Fruit fly (Drosophila melanogaster) whole organism, wandering third instar larva: ENCODE data around the gene CD98hc.

Source experiments
- CG32264 ChIP-seq: fragments of 200-800 bp; sonication (Bioruptor generic); optimal IDR thresholded peaks from 2 replicates; lab custom pipeline; 2016; ENCODE audit warnings: missing biosample characterization, missing genetic modification characterization
- CG9705 ChIP-seq: fragments of 200-800 bp; sonication (Bioruptor generic); optimal IDR thresholded peaks from 2 replicates; lab custom pipeline; 2018; ENCODE audit warnings: missing biosample characterization, mild to moderate bottlenecking, missing genetic modification characterization
- Rel ChIP-seq, 2 experiments: fragments of 200-800 bp; sonication (Bioruptor generic) in 1 of 2; optimal IDR thresholded peaks; 2 replicates in 1 of 2; 3 replicates in 1 of 2; lab custom pipeline; 2016 to 2019; ENCODE audit warnings: mild to moderate bottlenecking in 2 of 2, missing biosample characterization in 2 of 2, missing genetic modification characterization in 2 of 2, moderate library complexity in 1 of 2
- fru ChIP-seq: fragments of 200-800 bp; sonication (Bioruptor generic); optimal IDR thresholded peaks from 3 replicates; lab custom pipeline; 2016; ENCODE audit warnings: missing biosample characterization, mild to moderate bottlenecking, missing genetic modification characterization

DNA sequence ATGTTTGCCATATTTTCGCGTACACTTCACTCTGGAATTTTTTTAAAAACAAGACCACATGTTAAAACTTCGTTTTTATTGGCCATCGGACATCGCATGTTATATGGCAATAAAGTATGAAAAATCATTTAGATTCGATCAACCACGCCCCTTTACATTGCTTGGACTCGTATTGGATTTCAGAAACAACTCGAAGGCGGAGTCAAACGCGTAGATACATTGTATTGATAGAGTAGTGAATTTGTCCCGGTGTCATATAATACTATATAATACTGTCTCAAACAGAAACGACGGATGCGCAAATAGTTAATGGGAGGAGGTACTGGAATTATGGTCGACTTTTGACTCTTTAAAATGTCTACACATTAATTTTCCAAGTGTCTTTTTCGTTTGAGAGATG is 16.9 kb downstream of the CD98hc start:
- TF ChIP-seq fru (GFP tag; lab: Kevin White, UChicago) (no peak), CG9705 (GFP tag; lab: Kevin White, UChicago) (no peak), Rel (GFP tag; optimal IDR thresholded peaks at IDR 0.05; lab: Kevin White, UChicago) (no peak), Rel (tag; optimal IDR thresholded peaks at IDR 0.05; lab: Kevin White, UChicago) (no peak), CG32264 (no peak)
